Fruit fly (Drosophila melanogaster): ENCODE measurements around the gene Vap33.

DNA sequence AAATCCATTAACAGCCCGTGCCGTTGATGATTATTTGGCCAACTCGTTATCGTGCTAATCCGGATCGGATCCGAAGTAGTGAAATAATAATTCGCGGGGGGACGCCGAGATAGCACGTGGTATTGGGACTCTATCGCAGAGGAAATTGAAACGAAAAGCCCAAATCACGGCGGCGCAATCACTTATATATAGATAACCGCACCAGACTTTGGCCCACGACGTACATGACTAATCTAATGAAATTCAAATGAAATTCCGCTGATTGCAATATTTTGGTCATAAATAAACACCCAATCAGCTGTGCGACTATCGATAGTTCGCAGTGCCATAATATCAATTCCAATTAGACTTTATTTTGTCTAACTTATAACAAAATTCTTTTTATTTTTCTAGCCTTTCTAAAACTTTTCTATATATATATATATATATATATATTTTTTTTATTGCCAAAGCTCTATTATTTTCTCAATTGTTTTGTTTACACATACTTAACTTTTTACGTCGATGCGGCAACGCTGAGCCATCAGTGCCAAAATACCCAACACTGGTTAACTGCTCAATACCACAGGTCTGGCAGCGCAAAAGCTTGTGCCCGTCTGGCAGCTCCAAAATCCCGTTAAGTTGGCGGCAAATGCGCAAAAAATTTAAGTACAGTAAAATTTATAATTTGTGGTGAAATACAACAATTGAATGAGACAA lies 19.7 kb downstream of the Vap33 start, which contains the start of gene CG6428:
- TF ChIP-seq psq (optimal IDR thresholded peaks at IDR 0.05) (no peak), ttk (optimal IDR thresholded peaks at IDR 0.05) (no peak), insv (optimal IDR thresholded peaks at IDR 0.05) (no peak), Myc (optimal IDR thresholded peaks at IDR 0.05) (no peak), h (optimal IDR thresholded peaks at IDR 0.05) (no peak), Sin3A (optimal IDR thresholded peaks at IDR 0.05) (no peak)
